Worm (Caenorhabditis elegans) whole organism, early embryonic: ENCODE data around the gene F09E10.5.

Experiments used
- B0310.2 ChIP-seq: sonication (generic microtip); optimal IDR thresholded peaks from 2 replicates; lab custom pipeline; 2016; ENCODE audit warnings: mild to moderate bottlenecking, missing genetic modification characterization, missing compliant biosample characterization
- ama-1 ChIP-seq: fragments of 150-350 bp; optimal IDR thresholded peaks from 2 replicates; lab custom pipeline; 2014
- ets-7 ChIP-seq: sonication (generic microtip); optimal IDR thresholded peaks from 2 replicates; lab custom pipeline; 2016; ENCODE audit warnings: missing genotype, missing genetic modification characterization, missing compliant biosample characterization
- flt-1 ChIP-seq: fragments of 200-800 bp; sonication (Bioruptor generic); IDR thresholded peaks from 2 replicates; pipeline ENCODE4 v1.3.6; 2022; ENCODE audit warnings: missing genetic modification characterization, missing compliant biosample characterization

- TF ChIP-seq ets-7 (tag; lab: Kevin White, UChicago) = no peak
- TF ChIP-seq flt-1 (GFP tag; lab: Robert Waterston, UW) = no peak
- no peak for TF ChIP-seq ama-1
- no peak for TF ChIP-seq B0310.2
These were observed 2.0 kb downstream of the F09E10.5 start for ce11 chrX:1492174-1492573.
